Worm (Caenorhabditis elegans) whole organism, L2 larva: ENCODE results near the gene citk-2.

ENCODE experiments used
- C34F6.9 ChIP-seq: fragments of 150-350 bp; optimal IDR thresholded peaks from 2 replicates; lab custom pipeline; 2014; ENCODE audit warnings: missing biosample characterization, missing genetic modification characterization
- R02D3.7 ChIP-seq: fragments of 150-350 bp; optimal IDR thresholded peaks from 2 replicates; lab custom pipeline; 2014; ENCODE audit warnings: missing biosample characterization, missing genetic modification characterization
- ZK546.5 ChIP-seq: sonication (generic microtip); optimal IDR thresholded peaks from 2 replicates; lab custom pipeline; 2017; ENCODE audit warnings: missing biosample characterization, missing genetic modification characterization
- aly-2 ChIP-seq: fragments of 150-350 bp; optimal IDR thresholded peaks from 2 replicates; lab custom pipeline; 2014; ENCODE audit warnings: missing biosample characterization, missing genetic modification characterization
- ama-1 ChIP-seq: fragments of 150-350 bp; optimal IDR thresholded peaks from 2 replicates; lab custom pipeline; 2018; ENCODE audit warnings: inconsistent platforms
- blmp-1 ChIP-seq: sonication (generic microtip); optimal IDR thresholded peaks from 2 replicates; lab custom pipeline; 2017; ENCODE audit warnings: missing genetic modification characterization, mild to moderate bottlenecking, missing compliant biosample characterization, antibody characterized with exemption, moderate library complexity; ENCODE audit not compliant: insufficient read depth
- ceh-16 ChIP-seq: fragments of 150-350 bp; optimal IDR thresholded peaks from 2 replicates; lab custom pipeline; 2014; ENCODE audit warnings: missing biosample characterization, missing genetic modification characterization
- ceh-82 ChIP-seq: fragments of 150-350 bp; optimal IDR thresholded peaks from 2 replicates; lab custom pipeline; 2014; ENCODE audit warnings: missing biosample characterization, missing genetic modification characterization
- dmd-4 ChIP-seq: sonication (generic microtip); optimal IDR thresholded peaks from 2 replicates; lab custom pipeline; 2017; ENCODE audit warnings: missing biosample characterization, missing genetic modification characterization
- egl-27 ChIP-seq: sonication (generic microtip); optimal IDR thresholded peaks from 3 replicates; lab custom pipeline; 2017; ENCODE audit warnings: missing biosample characterization, missing genetic modification reagents, missing genetic modification characterization
- elt-1 ChIP-seq: fragments of 150-350 bp; optimal IDR thresholded peaks from 2 replicates; lab custom pipeline; 2014; ENCODE audit warnings: missing biosample characterization, missing genetic modification characterization
- fos-1 ChIP-seq: fragments of 150-350 bp; optimal IDR thresholded peaks from 2 replicates; lab custom pipeline; 2014; ENCODE audit warnings: missing biosample characterization, missing genetic modification characterization
- gmeb-1 ChIP-seq: fragments of 150-350 bp; optimal IDR thresholded peaks from 2 replicates; lab custom pipeline; 2014; ENCODE audit warnings: missing biosample characterization, missing genetic modification characterization
- lin-39 ChIP-seq: fragments of 150-350 bp; optimal IDR thresholded peaks from 2 replicates; lab custom pipeline; 2014; ENCODE audit warnings: missing biosample characterization, missing genetic modification reagents, missing genetic modification characterization
- lsy-2 ChIP-seq, 2 experiments: fragments of 150-350 bp in 1 of 2; sonication (generic microtip) in 1 of 2; optimal IDR thresholded peaks; 2 replicates each; lab custom pipeline; 2014 to 2017; ENCODE audit warnings: missing biosample characterization in 2 of 2, missing genetic modification characterization in 2 of 2
- mab-5 ChIP-seq: fragments of 150-350 bp; optimal IDR thresholded peaks from 2 replicates; lab custom pipeline; 2014; ENCODE audit warnings: missing biosample characterization, missing genetic modification characterization
- mbf-1 ChIP-seq: sonication (generic microtip); optimal IDR thresholded peaks from 2 replicates; lab custom pipeline; 2017; ENCODE audit warnings: missing biosample characterization, missing genetic modification characterization
- nhr-10 ChIP-seq: sonication (generic microtip); optimal IDR thresholded peaks from 2 replicates; lab custom pipeline; 2017; ENCODE audit warnings: missing biosample characterization, missing genetic modification characterization
- nhr-12 ChIP-seq: fragments of 150-350 bp; optimal IDR thresholded peaks from 2 replicates; lab custom pipeline; 2014; ENCODE audit warnings: missing biosample characterization, missing genetic modification characterization
- nhr-129 ChIP-seq: fragments of 150-350 bp; optimal IDR thresholded peaks from 2 replicates; lab custom pipeline; 2014; ENCODE audit warnings: missing biosample characterization, missing genetic modification characterization
- nhr-21 ChIP-seq: fragments of 150-350 bp; optimal IDR thresholded peaks from 2 replicates; lab custom pipeline; 2014; ENCODE audit warnings: missing biosample characterization, missing genetic modification characterization
- nhr-25 ChIP-seq: fragments of 150-350 bp; sonication (generic microtip); optimal IDR thresholded peaks from 3 replicates; lab custom pipeline; 2014; ENCODE audit warnings: missing biosample characterization, missing genetic modification characterization
- nhr-6 ChIP-seq: fragments of 150-350 bp; optimal IDR thresholded peaks from 2 replicates; lab custom pipeline; 2014; ENCODE audit warnings: missing biosample characterization, missing genetic modification characterization
- nhr-77 ChIP-seq: fragments of 150-350 bp; optimal IDR thresholded peaks from 2 replicates; lab custom pipeline; 2014; ENCODE audit warnings: missing biosample characterization, missing genetic modification characterization
- peb-1 ChIP-seq: fragments of 150-350 bp; optimal IDR thresholded peaks from 2 replicates; lab custom pipeline; 2014; ENCODE audit warnings: missing biosample characterization, missing genetic modification characterization
- sma-9 ChIP-seq, 2 experiments: fragments of 150-350 bp in 1 of 2; sonication (generic microtip) in 1 of 2; optimal IDR thresholded peaks; 2 replicates each; lab custom pipeline; 2014 to 2016; ENCODE audit warnings: missing genetic modification characterization in 2 of 2, mild to moderate bottlenecking in 1 of 2, missing biosample characterization in 1 of 2, missing compliant biosample characterization in 1 of 2, missing genetic modification reagents in 1 of 2, moderate library complexity in 1 of 2
- snpc-4 ChIP-seq: fragments of 150-350 bp; optimal IDR thresholded peaks from 2 replicates; lab custom pipeline; 2014; ENCODE audit warnings: missing biosample characterization, missing genetic modification characterization
- unc-62 ChIP-seq: fragments of 150-350 bp; optimal IDR thresholded peaks from 2 replicates; lab custom pipeline; 2014; ENCODE audit warnings: missing biosample characterization, missing genetic modification reagents, missing genetic modification characterization
- zag-1 ChIP-seq: fragments of 150-350 bp; optimal IDR thresholded peaks from 2 replicates; lab custom pipeline; 2014; ENCODE audit warnings: missing biosample characterization, missing genetic modification characterization

citk-2 gene

ce11 chrII:4967636-4968035 lies 31.7 kb upstream of the citk-2 start:
- TF ChIP-seq nhr-77 (tag; lab: Kevin White, UChicago) (no peak), fos-1 (tag; lab: Kevin White, UChicago) (peak; percentile 26)

ce11 chrII:4968863-4969262 lies 30.5 kb upstream of the citk-2 start, which contains the start of gene shc-2:
Gene shc-2, plus strand, starts transcription at chrII:4969163.
- TF ChIP-seq lin-39 (tag; lab: Kevin White, UChicago), result no peak
- TF ChIP-seq blmp-1 (tag; lab: Kevin White, UChicago), result no peak
- TF ChIP-seq lsy-2 (tag; optimal IDR thresholded peaks at IDR 0.05; lab: Kevin White, UChicago), result no peak
- no peak for TF ChIP-seq nhr-129
- TF ChIP-seq peb-1 (tag; lab: Kevin White, UChicago), result no peak
- TF ChIP-seq R02D3.7 (tag; lab: Kevin White, UChicago), result no peak
- TF ChIP-seq aly-2 (tag; lab: Kevin White, UChicago), result no peak
- no peak for TF ChIP-seq mbf-1 (tag; lab: Kevin White, UChicago)
- TF ChIP-seq zag-1 (tag; lab: Kevin White, UChicago), result no peak
- TF ChIP-seq unc-62 (GFP tag; lab: Kevin White, UChicago), result no peak

- TF ChIP-seq gmeb-1 (tag; lab: Kevin White, UChicago) (no peak), ama-1 (lab: Kevin White, UChicago) (no peak), nhr-25 (tag; lab: Kevin White, UChicago) (no peak)
These were observed 24.8 kb upstream of the citk-2 start for ce11 chrII:4974448-4974951.

ce11 chrII:4975311-4975710 lies 24.0 kb upstream of the citk-2 start:
- TF ChIP-seq snpc-4 (tag; lab: Kevin White, UChicago), result no peak
- no peak for TF ChIP-seq ceh-82
- no peak for TF ChIP-seq sma-9 (GFP tag; optimal IDR thresholded peaks at IDR 0.05; lab: Kevin White, UChicago)
- TF ChIP-seq sma-9 (tag; optimal IDR thresholded peaks at IDR 0.05; lab: Kevin White, UChicago), result no peak
- TF ChIP-seq lsy-2 (tag; optimal IDR thresholded peaks at IDR 0.05; lab: Kevin White, UChicago), result no peak
- no peak for TF ChIP-seq nhr-10
- no peak for TF ChIP-seq ZK546.5
- no peak for TF ChIP-seq elt-1 (tag; lab: Kevin White, UChicago)
- TF ChIP-seq mab-5 (tag; lab: Kevin White, UChicago), result no peak
- TF ChIP-seq nhr-77 (tag; lab: Kevin White, UChicago), result no peak

ce11 chrII:4981682-4982404 lies 17.5 kb upstream of the citk-2 start:
- TF ChIP-seq nhr-25 (tag; lab: Kevin White, UChicago) (no peak), nhr-12 (tag; lab: Kevin White, UChicago) (no peak), zag-1 (tag; lab: Kevin White, UChicago) (no peak), C34F6.9 (no peak), nhr-6 (tag; lab: Kevin White, UChicago) (no peak), elt-1 (tag; lab: Kevin White, UChicago) (peak; percentile 16), ceh-16 (tag; lab: Kevin White, UChicago) (peak; percentile 90)

- no peak for TF ChIP-seq egl-27
- no peak for TF ChIP-seq nhr-12 (tag; lab: Kevin White, UChicago)
- no peak for TF ChIP-seq lsy-2 (tag; optimal IDR thresholded peaks at IDR 0.05; lab: Kevin White, UChicago)
- no peak for TF ChIP-seq nhr-21 (tag; lab: Kevin White, UChicago)
- TF ChIP-seq ZK546.5, result no peak
- TF ChIP-seq, all 48 proteins: peak for 0
These were observed 15.2 kb upstream of the citk-2 start for ce11 chrII:4984151-4984550.

- TF ChIP-seq C34F6.9 (no peak), nhr-129 (peak; percentile 40), dmd-4 (tag; lab: Kevin White, UChicago) (no peak), nhr-25 (tag; lab: Kevin White, UChicago) (peak; percentile 32), nhr-77 (tag; lab: Kevin White, UChicago) (no peak), elt-1 (tag; lab: Kevin White, UChicago) (no peak), ceh-16 (tag; lab: Kevin White, UChicago) (peak; percentile 58), fos-1 (tag; lab: Kevin White, UChicago) (no peak), sma-9 (GFP tag; optimal IDR thresholded peaks at IDR 0.05; lab: Kevin White, UChicago) (peak; percentile 49), sma-9 (tag; optimal IDR thresholded peaks at IDR 0.05; lab: Kevin White, UChicago) (no peak)
These were observed 13.3 kb upstream of the citk-2 start for ce11 chrII:4985961-4986503.
